Fruit fly (Drosophila melanogaster) S2 (cell line): ENCODE measurements around the gene SP555.

ENCODE experiments used
- CG8478 ChIP-seq: fragments of >200 bp; optimal IDR thresholded peaks from 2 replicates; lab custom pipeline; 2018
- CTCF ChIP-seq, 2 experiments: fragments of >200 bp; optimal IDR thresholded peaks; 2 replicates each; lab custom pipeline; 2018

DNA sequence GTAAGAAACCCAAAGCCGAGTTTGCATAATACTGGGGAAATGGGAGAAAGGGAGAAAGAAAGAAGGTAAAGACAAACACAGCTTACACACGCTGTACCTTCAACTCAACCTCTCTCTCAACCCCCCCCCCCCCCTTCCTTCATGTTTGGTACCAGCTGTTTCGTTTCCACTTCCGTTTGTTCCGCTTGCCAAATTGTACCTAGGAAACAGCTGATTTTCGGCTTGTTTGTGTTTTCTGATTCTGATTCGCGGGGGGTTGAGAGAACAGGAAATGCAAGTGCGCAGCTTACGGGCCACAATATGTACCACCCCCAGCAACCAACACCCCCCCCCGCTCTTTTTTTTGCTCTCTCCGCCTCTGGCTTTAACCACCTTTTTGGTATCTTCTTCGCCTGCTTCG, 26.4 kb downstream of the SP555 start:
- no peak for TF ChIP-seq CTCF (optimal IDR thresholded peaks at IDR 0.05; lab: Kevin White, UChicago)
- TF ChIP-seq CG8478 (lab: Kevin White, UChicago) = no peak
